Fruit fly (Drosophila melanogaster) whole organism, pupa: ENCODE results near the gene vn.

Experiments used
- CG15710 ChIP-seq: fragments of 200-800 bp; sonication (Bioruptor generic); optimal IDR thresholded peaks from 2 replicates; lab custom pipeline; 2018; ENCODE audit warnings: missing biosample characterization, mild to moderate bottlenecking, missing genetic modification characterization, moderate library complexity
- CG17806 ChIP-seq: fragments of 200-800 bp; sonication (Bioruptor generic); optimal IDR thresholded peaks from 2 replicates; lab custom pipeline; 2018; ENCODE audit warnings: missing biosample characterization, mild to moderate bottlenecking, missing genetic modification characterization, moderate library complexity
- CG8159 ChIP-seq: fragments of 200-800 bp; sonication (Bioruptor generic); optimal IDR thresholded peaks from 3 replicates; lab custom pipeline; 2018; ENCODE audit warnings: missing biosample characterization, mild to moderate bottlenecking, missing genetic modification characterization, moderate library complexity
- CG8301 ChIP-seq: fragments of 200-800 bp; sonication (Bioruptor generic); optimal IDR thresholded peaks from 2 replicates; lab custom pipeline; 2018; ENCODE audit warnings: missing biosample characterization, mild to moderate bottlenecking, missing genetic modification characterization
- CG9948 ChIP-seq: fragments of 200-800 bp; sonication (Bioruptor generic); optimal IDR thresholded peaks from 2 replicates; lab custom pipeline; 2018; ENCODE audit warnings: missing biosample characterization, mild to moderate bottlenecking, missing genetic modification characterization, moderate library complexity
- EcR ChIP-seq: fragments of 200-800 bp; sonication (Bioruptor generic); optimal IDR thresholded peaks from 3 replicates; lab custom pipeline; 2019; ENCODE audit warnings: missing biosample characterization, missing genetic modification characterization, mild to moderate bottlenecking, moderate library complexity, missing genetic modification reagents
- Ets98B ChIP-seq: fragments of 200-800 bp; sonication (Bioruptor generic); IDR thresholded peaks from 2 replicates; pipeline ENCODE4 v1.3.6; 2022; ENCODE audit warnings: missing biosample characterization, missing genetic modification characterization
- Snoo ChIP-seq: fragments of 200-800 bp; sonication (Bioruptor generic); optimal IDR thresholded peaks from 3 replicates; lab custom pipeline; 2017; ENCODE audit warnings: missing biosample characterization, mild to moderate bottlenecking, missing genetic modification characterization, inconsistent platforms
- rn ChIP-seq: fragments of 200-800 bp; sonication (Bioruptor generic); IDR thresholded peaks from 2 replicates; pipeline ENCODE4 v1.3.6; 2022; ENCODE audit warnings: missing biosample characterization, missing genetic modification characterization

DNA sequence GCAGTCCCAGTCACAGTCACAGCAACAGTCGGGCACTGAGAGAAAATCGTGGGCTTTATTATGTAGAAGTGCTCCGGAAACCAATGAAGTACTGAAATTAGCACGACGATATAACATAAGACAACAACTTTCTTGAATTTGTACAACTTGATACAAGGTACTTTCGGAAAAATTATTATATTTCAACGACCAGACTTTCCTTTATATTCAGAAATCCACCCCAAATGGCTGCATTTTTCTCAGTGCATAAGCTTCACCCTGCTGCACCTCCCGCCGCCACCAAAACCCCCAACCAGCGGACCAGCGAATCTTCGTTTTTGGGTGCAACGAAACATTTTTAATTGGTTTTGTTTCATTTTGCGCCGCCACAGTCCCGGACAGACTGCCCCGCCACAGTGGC lies 17.5 kb upstream of the vn start:
- TF ChIP-seq CG17806 (tag; lab: Kevin White, UChicago): peak; percentile 52
- TF ChIP-seq CG8159: peak; percentile 76
- peak; percentile 64 for TF ChIP-seq CG15710 (tag; lab: Kevin White, UChicago)
- peak; percentile 18 for TF ChIP-seq CG8301 (tag; lab: Kevin White, UChicago)
- TF ChIP-seq Snoo (tag; lab: Kevin White, UChicago): peak; percentile 74
- TF ChIP-seq CG9948: peak; percentile 51
- no peak for TF ChIP-seq Ets98B (GFP tag; lab: Robert Waterston, UW)
- no peak for TF ChIP-seq rn
- no peak for TF ChIP-seq EcR (GFP tag; lab: Kevin White, UChicago)
